Fruit fly (Drosophila melanogaster) whole organism, embryonic: Measurements from ENCODE around the gene Fbxl7.
A peak's percentile ranks its signal among the peaks of the same experiment; 100 is the strongest.

ENCODE experiments used
- Awh ChIP-seq: fragments of 200-800 bp; sonication (Bioruptor generic); IDR thresholded peaks from 2 replicates; pipeline ENCODE4, ENCODE4 v1.3.6; 2022; ENCODE audit warnings: missing biosample characterization, missing genetic modification characterization
- B-H1 ChIP-seq: fragments of 200-800 bp; sonication (Bioruptor generic); IDR thresholded peaks from 3 replicates; pipeline ENCODE4 v1.3.6; 2022; ENCODE audit warnings: missing biosample characterization, missing genetic modification characterization
- CG12071 ChIP-seq: fragments of 200-800 bp; sonication (Bioruptor generic); optimal IDR thresholded peaks from 3 replicates; lab custom pipeline; 2018; ENCODE audit warnings: missing biosample characterization, mild to moderate bottlenecking, missing genetic modification characterization
- CG12155 ChIP-seq: fragments of 200-800 bp; sonication (Bioruptor generic); optimal IDR thresholded peaks from 3 replicates; lab custom pipeline; 2016; ENCODE audit warnings: missing biosample characterization, missing genetic modification characterization
- CG12219 ChIP-seq: fragments of 200-800 bp; sonication (Bioruptor generic); optimal IDR thresholded peaks from 3 replicates; lab custom pipeline; 2018; ENCODE audit warnings: missing biosample characterization, mild to moderate bottlenecking, missing genetic modification characterization
- CG14710 ChIP-seq: fragments of 200-800 bp; sonication (Bioruptor generic); optimal IDR thresholded peaks from 3 replicates; lab custom pipeline; 2019; ENCODE audit warnings: missing biosample characterization, mild to moderate bottlenecking, missing genetic modification characterization, moderate library complexity
- CG15073 ChIP-seq: fragments of 200-800 bp; sonication (Bioruptor generic); optimal IDR thresholded peaks from 2 replicates; lab custom pipeline; 2016; ENCODE audit warnings: missing biosample characterization, missing genetic modification characterization
- CG16779 ChIP-seq: fragments of 200-800 bp; sonication (Bioruptor generic); IDR thresholded peaks from 2 replicates; pipeline ENCODE4 v1.3.6; 2022; ENCODE audit warnings: missing biosample characterization, missing genetic modification characterization
- CG17568 ChIP-seq: fragments of 200-800 bp; sonication (Bioruptor generic); optimal IDR thresholded peaks from 2 replicates; lab custom pipeline; 2018; ENCODE audit warnings: missing biosample characterization, mild to moderate bottlenecking, missing genetic modification characterization, moderate library complexity
- CG2129 ChIP-seq: fragments of 200-800 bp; sonication (Bioruptor generic); IDR thresholded peaks from 2 replicates; pipeline ENCODE4 v1.3.6; 2022; ENCODE audit warnings: missing biosample characterization, missing genetic modification characterization; ENCODE audit not compliant: partially characterized antibody
- CG30020 ChIP-seq: fragments of 200-800 bp; optimal IDR thresholded peaks from 2 replicates; lab custom pipeline; 2019; ENCODE audit warnings: missing biosample characterization, mild to moderate bottlenecking, missing genetic modification characterization, moderate library complexity
- CG3407 ChIP-seq: fragments of 200-800 bp; sonication (Bioruptor generic); optimal IDR thresholded peaks from 2 replicates; lab custom pipeline; 2018; ENCODE audit warnings: missing biosample characterization, mild to moderate bottlenecking, missing genetic modification characterization
- CG3995 ChIP-seq: fragments of 200-800 bp; sonication (Bioruptor generic); optimal IDR thresholded peaks from 3 replicates; lab custom pipeline; 2016; ENCODE audit warnings: missing biosample characterization, missing genetic modification characterization
- CG4328 ChIP-seq: fragments of 200-800 bp; sonication (Bioruptor generic); optimal IDR thresholded peaks from 3 replicates; lab custom pipeline; 2017; ENCODE audit warnings: missing biosample characterization, missing genetic modification reagents, missing genetic modification characterization
- CG8290 ChIP-seq, 3 experiments: fragments of 200-800 bp; sonication (Bioruptor generic); optimal IDR thresholded peaks; 2 replicates each; lab custom pipeline; 2016 to 2019; ENCODE audit warnings: missing biosample characterization in 3 of 3, missing genetic modification characterization in 3 of 3, mild to moderate bottlenecking in 2 of 3, moderate library complexity in 1 of 3
- CG8359 ChIP-seq: fragments of 200-800 bp; sonication (Bioruptor generic); optimal IDR thresholded peaks from 2 replicates; lab custom pipeline; 2017; ENCODE audit warnings: missing biosample characterization, mild to moderate bottlenecking, missing genetic modification characterization, borderline replicate concordance
- CG8388 ChIP-seq: fragments of 200-800 bp; sonication (Bioruptor generic); optimal IDR thresholded peaks from 2 replicates; lab custom pipeline; 2019; ENCODE audit warnings: missing biosample characterization, mild to moderate bottlenecking, missing genetic modification characterization, moderate library complexity
- CG8478 ChIP-seq: fragments of >200 bp; optimal IDR thresholded peaks from 2 replicates; lab custom pipeline; 2018
- CG8765 ChIP-seq: fragments of 200-800 bp; sonication (Bioruptor generic); IDR thresholded peaks from 2 replicates; pipeline ENCODE4 v1.3.6; 2022; ENCODE audit warnings: missing biosample characterization, missing genetic modification characterization
- CG9817 ChIP-seq: fragments of 200-800 bp; sonication (Bioruptor generic); optimal IDR thresholded peaks from 2 replicates; lab custom pipeline; 2018; ENCODE audit warnings: missing biosample characterization, mild to moderate bottlenecking, missing genetic modification characterization, moderate library complexity
- D ChIP-seq, 2 experiments: fragments of 200-800 bp in 1 of 2; fragments of >200 bp in 1 of 2; sonication (Bioruptor generic) in 1 of 2; optimal IDR thresholded peaks; 2 replicates in 1 of 2; 3 replicates in 1 of 2; lab custom pipeline; 2017; ENCODE audit warnings: mild to moderate bottlenecking in 1 of 2, missing biosample characterization in 1 of 2, missing genetic modification characterization in 1 of 2, missing genetic modification reagents in 1 of 2
- H15 ChIP-seq: fragments of 200-800 bp; sonication (Bioruptor generic); IDR thresholded peaks from 3 replicates; pipeline ENCODE4 v1.3.6; 2022; ENCODE audit warnings: missing biosample characterization, missing genetic modification characterization
- HLH3B ChIP-seq: fragments of 200-800 bp; sonication (Bioruptor generic); IDR thresholded peaks from 2 replicates; pipeline ENCODE4 v1.3.6; 2022; ENCODE audit warnings: missing biosample characterization, missing genetic modification characterization
- HLH54F ChIP-seq: fragments of 200-800 bp; sonication (Bioruptor generic); optimal IDR thresholded peaks from 3 replicates; lab custom pipeline; 2016; ENCODE audit warnings: missing biosample characterization, missing genetic modification characterization
- NC2β ChIP-seq: fragments of 200-800 bp; sonication (Bioruptor generic); optimal IDR thresholded peaks from 2 replicates; lab custom pipeline; 2016; ENCODE audit warnings: missing biosample characterization, missing genetic modification characterization
- PHDP ChIP-seq: fragments of 200-800 bp; sonication (Bioruptor generic); optimal IDR thresholded peaks from 3 replicates; lab custom pipeline; 2018; ENCODE audit warnings: missing biosample characterization, mild to moderate bottlenecking, missing genetic modification characterization, moderate library complexity
- Poxn ChIP-seq: fragments of 200-800 bp; sonication (Bioruptor generic); IDR thresholded peaks from 2 replicates; pipeline ENCODE4 v1.3.6; 2022; ENCODE audit warnings: missing biosample characterization, missing genetic modification characterization
- Rfx ChIP-seq: fragments of 200-800 bp; sonication (Bioruptor generic); IDR thresholded peaks from 2 replicates; pipeline ENCODE4 v1.3.6; 2022; ENCODE audit warnings: missing biosample characterization, missing genetic modification characterization
- amos ChIP-seq: fragments of 200-800 bp; sonication (Bioruptor generic); IDR thresholded peaks from 2 replicates; pipeline ENCODE4 v1.3.6; 2022; ENCODE audit warnings: missing biosample characterization, missing genetic modification characterization; ENCODE audit not compliant: partially characterized antibody
- bbx ChIP-seq: fragments of 200-800 bp; sonication (Bioruptor generic); IDR thresholded peaks from 2 replicates; pipeline ENCODE4 v1.3.6; 2022; ENCODE audit warnings: missing biosample characterization, missing genetic modification characterization; ENCODE audit not compliant: partially characterized antibody
- chif ChIP-seq, 2 experiments: fragments of 200-800 bp; sonication (Bioruptor generic); optimal IDR thresholded peaks; 3 replicates each; lab custom pipeline; 2016; ENCODE audit warnings: missing biosample characterization in 2 of 2, missing genetic modification characterization in 2 of 2
- cwo ChIP-seq: fragments of 200-800 bp; sonication (Bioruptor generic); optimal IDR thresholded peaks from 3 replicates; lab custom pipeline; 2017; ENCODE audit warnings: missing biosample characterization, missing genetic modification characterization, mild to moderate bottlenecking, moderate library complexity, missing genetic modification reagents
- danr ChIP-seq: fragments of 200-800 bp; sonication (Bioruptor generic); IDR thresholded peaks from 2 replicates; pipeline ENCODE4 v1.3.6; 2022; ENCODE audit warnings: missing biosample characterization, missing genetic modification characterization
- dimm ChIP-seq: fragments of 200-800 bp; sonication (Bioruptor generic); IDR thresholded peaks from 2 replicates; pipeline ENCODE4 v1.3.6; 2022; ENCODE audit warnings: missing biosample characterization, missing genetic modification characterization
- esg ChIP-seq: fragments of 200-800 bp; sonication (Bioruptor generic); conservative IDR thresholded peaks from 2 replicates; pipeline ENCODE4 v1.3.6; 2022; ENCODE audit warnings: missing biosample characterization, missing genetic modification characterization
- ewg ChIP-seq: fragments of 200-800 bp; sonication (Bioruptor generic); optimal IDR thresholded peaks from 3 replicates; lab custom pipeline; 2017; ENCODE audit warnings: mild to moderate bottlenecking, missing biosample characterization, missing genetic modification reagents, missing genetic modification characterization
- exex ChIP-seq: fragments of 200-800 bp; sonication (Bioruptor generic); optimal IDR thresholded peaks from 4 replicates; lab custom pipeline; 2018; ENCODE audit warnings: missing biosample characterization, mild to moderate bottlenecking, missing genetic modification characterization, moderate library complexity
- gfzf ChIP-seq: fragments of 200-800 bp; sonication (Bioruptor generic); optimal IDR thresholded peaks from 2 replicates; lab custom pipeline; 2016; ENCODE audit warnings: missing biosample characterization, mild to moderate bottlenecking, missing genetic modification characterization, moderate library complexity
- knrl ChIP-seq: fragments of 200-800 bp; sonication (Bioruptor generic); IDR thresholded peaks from 3 replicates; pipeline ENCODE4 v1.3.6; 2022; ENCODE audit warnings: missing biosample characterization, missing genetic modification characterization; ENCODE audit not compliant: partially characterized antibody
- onecut ChIP-seq: fragments of 200-800 bp; sonication (Bioruptor generic); IDR thresholded peaks from 2 replicates; pipeline ENCODE4 v1.3.6; 2022; ENCODE audit warnings: missing biosample characterization, missing genetic modification characterization
- prd ChIP-seq, 3 experiments: fragments of >200 bp in 2 of 3; fragments of 200-800 bp in 1 of 3; sonication (Bioruptor generic) in 1 of 3; optimal IDR thresholded peaks in 2 of 3; IDR thresholded peaks in 1 of 3; 2 replicates in 2 of 3; 3 replicates in 1 of 3; pipeline versions ENCODE4 v1.3.6 to Lab custom; 2017 to 2022; ENCODE audit warnings: missing biosample characterization in 1 of 3, missing genetic modification characterization in 1 of 3
- pzg ChIP-seq: fragments of 200-800 bp; sonication (Bioruptor generic); optimal IDR thresholded peaks from 3 replicates; lab custom pipeline; 2018; ENCODE audit warnings: missing biosample characterization, mild to moderate bottlenecking, missing genetic modification characterization, moderate library complexity
- salm ChIP-seq: fragments of 200-800 bp; sonication (Bioruptor generic); optimal IDR thresholded peaks from 2 replicates; lab custom pipeline; 2018; ENCODE audit warnings: missing biosample characterization, mild to moderate bottlenecking, missing genetic modification characterization
- shn ChIP-seq: fragments of 200-800 bp; sonication (Bioruptor generic); optimal IDR thresholded peaks from 3 replicates; lab custom pipeline; 2016; ENCODE audit warnings: missing biosample characterization, missing genetic modification characterization
- ssp ChIP-seq: fragments of 200-800 bp; sonication (Bioruptor generic); IDR thresholded peaks from 2 replicates; pipeline ENCODE4 v1.3.6; 2022; ENCODE audit warnings: missing biosample characterization, missing genetic modification characterization
- trem ChIP-seq: fragments of 200-800 bp; optimal IDR thresholded peaks from 3 replicates; lab custom pipeline; 2019; ENCODE audit warnings: missing biosample characterization, mild to moderate bottlenecking, missing genetic modification characterization, moderate library complexity
- vvl ChIP-seq: fragments of 200-800 bp; sonication (Bioruptor generic); IDR thresholded peaks from 2 replicates; pipeline ENCODE4 v1.3.6; 2022; ENCODE audit warnings: missing biosample characterization, missing genetic modification characterization
- wek ChIP-seq: fragments of 200-800 bp; sonication (Bioruptor generic); optimal IDR thresholded peaks from 3 replicates; lab custom pipeline; 2018; ENCODE audit warnings: missing biosample characterization, mild to moderate bottlenecking, missing genetic modification characterization, moderate library complexity
- zfh1 ChIP-seq: fragments of 200-800 bp; sonication (Bioruptor generic); IDR thresholded peaks from 3 replicates; pipeline ENCODE4 v1.3.6; 2022; ENCODE audit warnings: missing biosample characterization, missing genetic modification characterization
- zfh2 ChIP-seq: fragments of 200-800 bp; sonication (Bioruptor generic); optimal IDR thresholded peaks from 2 replicates; lab custom pipeline; 2016; ENCODE audit warnings: missing biosample characterization, missing genetic modification characterization

The Fbxl7 gene

dm6 chr3R:15920751-15921156 is at the start of gene Fbxl7 (continued):
- TF ChIP-seq chif (GFP tag; optimal IDR thresholded peaks at IDR 0.05; lab: Kevin White, UChicago): no peak
- no peak for TF ChIP-seq CG8388
- TF ChIP-seq PHDP (tag; lab: Kevin White, UChicago): no peak
- no peak for TF ChIP-seq CG30020 (tag; lab: Kevin White, UChicago)
- no peak for TF ChIP-seq H15 (GFP tag; lab: Robert Waterston, UW)
- TF ChIP-seq wek: no peak
- TF ChIP-seq HLH3B (GFP tag; lab: Robert Waterston, UW): no peak
- TF ChIP-seq CG8359 (GFP tag; lab: Kevin White, UChicago): no peak
- TF ChIP-seq CG17568 (GFP tag; lab: Kevin White, UChicago): no peak
- TF ChIP-seq CG15073 (GFP tag; lab: Kevin White, UChicago): no peak
- no peak for TF ChIP-seq CG3995 (GFP tag; lab: Kevin White, UChicago)
- TF ChIP-seq shn (GFP tag; lab: Kevin White, UChicago): no peak
- no peak for TF ChIP-seq CG8290 (GFP tag; optimal IDR thresholded peaks at IDR 0.05; lab: Kevin White, UChicago)
- TF ChIP-seq CG8290 (tag; optimal IDR thresholded peaks at IDR 0.05; lab: Kevin White, UChicago): no peak
- no peak for TF ChIP-seq CG9817 (tag; lab: Kevin White, UChicago)
- peak; percentile 35 for TF ChIP-seq amos
- TF ChIP-seq ssp (GFP tag; lab: Robert Waterston, UW): no peak
- TF ChIP-seq CG12071 (GFP tag; lab: Kevin White, UChicago): no peak
- peak; percentile 17 for TF ChIP-seq NC2β
- TF ChIP-seq cwo: no peak
- TF ChIP-seq exex (tag; lab: Kevin White, UChicago): no peak
- 0 out of 2 replicates have a peak, but pooled peaks have one; percentile 20 for TF ChIP-seq Rfx (GFP tag; lab: Robert Waterston, UW)
- no peak for TF ChIP-seq zfh2
- no peak for TF ChIP-seq CG8765
- TF ChIP-seq CG12155 (GFP tag; lab: Kevin White, UChicago): no peak
- no peak for TF ChIP-seq CG12219
- no peak for TF ChIP-seq danr (GFP tag; lab: Robert Waterston, UW)
- no peak for TF ChIP-seq CG16779 (GFP tag; lab: Robert Waterston, UW)
- no peak for TF ChIP-seq CG2129
- no peak for TF ChIP-seq pzg
- TF ChIP-seq ewg (GFP tag; lab: Kevin White, UChicago): no peak
- TF ChIP-seq vvl: peak; percentile 61
- TF ChIP-seq esg (GFP tag; lab: Robert Waterston, UW): no peak
- TF ChIP-seq knrl: peak; percentile 35; the same call in 1 of the 3 replicates
- TF ChIP-seq Poxn (GFP tag; lab: Robert Waterston, UW): no peak
- peak; percentile 86 for TF ChIP-seq onecut
- 0 out of 2 replicates have a peak, but pooled peaks have one; percentile 27 for TF ChIP-seq Awh (GFP tag; lab: Robert Waterston, UW)
- no peak for TF ChIP-seq prd (optimal IDR thresholded peaks at IDR 0.05; lab: Kevin White, UChicago)
- no peak; the same call in 2 of the 3 replicates for TF ChIP-seq prd (GFP tag; IDR thresholded peaks at IDR 0.05; lab: Robert Waterston, UW)
- peak; percentile 51 for TF ChIP-seq bbx (GFP tag; lab: Robert Waterston, UW)
- TF ChIP-seq CG14710 (tag; lab: Kevin White, UChicago): no peak
- TF ChIP-seq dimm: no peak
- TF ChIP-seq gfzf (GFP tag; lab: Kevin White, UChicago): no peak
- no peak for TF ChIP-seq CG3407
- no peak for TF ChIP-seq HLH54F (GFP tag; lab: Kevin White, UChicago)
- TF ChIP-seq D (optimal IDR thresholded peaks at IDR 0.05; lab: Kevin White, UChicago): peak; percentile 73
- TF ChIP-seq D (GFP tag; optimal IDR thresholded peaks at IDR 0.05; lab: Kevin White, UChicago): no peak
- no peak for TF ChIP-seq salm (tag; lab: Kevin White, UChicago)
- peak; percentile 39; the same call in 1 of the 3 replicates for TF ChIP-seq zfh1 (GFP tag; lab: Robert Waterston, UW)
- TF ChIP-seq trem (tag; lab: Kevin White, UChicago): no peak
- TF ChIP-seq B-H1 (GFP tag; lab: Robert Waterston, UW): no peak
- peak; percentile 87 for TF ChIP-seq CG8478 (lab: Kevin White, UChicago)
- no peak for TF ChIP-seq CG4328 (GFP tag; lab: Kevin White, UChicago)
